Fruit fly (Drosophila melanogaster): Measurements from ENCODE around the gene CG33124.
A peak's percentile ranks its signal among the peaks of the same experiment; 100 is the strongest.

The CG33124 gene

DNA sequence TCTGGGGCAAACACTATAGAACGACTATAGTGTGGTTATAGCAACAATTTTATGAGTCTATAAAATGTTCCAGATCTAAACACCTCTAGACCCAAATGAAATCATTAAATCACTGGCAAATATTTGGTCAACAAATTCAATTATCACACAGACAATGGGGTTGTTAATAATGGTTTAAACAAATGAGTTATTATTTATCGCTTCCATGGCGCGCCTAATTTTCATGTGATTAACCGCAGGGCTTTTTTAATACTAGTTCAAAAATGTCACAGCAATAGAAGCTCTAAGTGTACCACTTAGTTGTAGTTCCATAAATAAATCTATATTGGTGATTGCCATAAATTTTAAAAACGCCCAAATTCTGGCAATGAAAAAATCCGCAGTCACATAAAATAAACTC, at the start of gene CG33124:
TSS of gene CG33124 (minus strand) at position 101 of the 400 bp plus-strand sequence.
- no peak for TF ChIP-seq insv (optimal IDR thresholded peaks at IDR 0.05)
- no peak for TF ChIP-seq Sin3A (optimal IDR thresholded peaks at IDR 0.05)
- no peak for TF ChIP-seq ttk (optimal IDR thresholded peaks at IDR 0.05)
- no peak for TF ChIP-seq Myc (optimal IDR thresholded peaks at IDR 0.05)

DNA sequence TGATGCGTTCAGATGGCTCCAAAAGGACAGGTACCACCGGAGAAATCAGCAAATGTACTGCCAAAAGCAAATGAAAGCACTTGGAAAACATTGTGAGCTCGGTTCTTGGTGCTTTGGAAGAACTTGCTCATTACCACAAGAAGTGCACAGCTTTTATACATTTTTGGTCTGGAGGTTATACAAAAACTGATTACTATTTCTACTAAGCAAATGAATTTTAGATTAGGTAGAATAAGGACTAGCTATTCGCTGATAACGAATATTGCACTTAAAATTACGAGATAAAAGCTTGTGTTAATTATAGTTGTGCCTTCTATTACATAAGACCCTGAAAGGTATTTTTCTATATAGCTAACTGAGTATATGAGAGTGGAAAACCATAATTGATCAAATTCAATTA, 46.0 kb upstream of the CG33124 start, which contains the start of gene Send1:
TSS of gene Send1 (minus strand) at position 101 of the 400 bp plus-strand sequence.
- no peak for TF ChIP-seq insv (optimal IDR thresholded peaks at IDR 0.05)
- no peak for TF ChIP-seq h (optimal IDR thresholded peaks at IDR 0.05)
- TF ChIP-seq Sin3A (optimal IDR thresholded peaks at IDR 0.05) = no peak
- TF ChIP-seq psq (optimal IDR thresholded peaks at IDR 0.05) = no peak
- no peak for TF ChIP-seq Myc (optimal IDR thresholded peaks at IDR 0.05)
- no peak for TF ChIP-seq ttk (optimal IDR thresholded peaks at IDR 0.05)

DNA sequence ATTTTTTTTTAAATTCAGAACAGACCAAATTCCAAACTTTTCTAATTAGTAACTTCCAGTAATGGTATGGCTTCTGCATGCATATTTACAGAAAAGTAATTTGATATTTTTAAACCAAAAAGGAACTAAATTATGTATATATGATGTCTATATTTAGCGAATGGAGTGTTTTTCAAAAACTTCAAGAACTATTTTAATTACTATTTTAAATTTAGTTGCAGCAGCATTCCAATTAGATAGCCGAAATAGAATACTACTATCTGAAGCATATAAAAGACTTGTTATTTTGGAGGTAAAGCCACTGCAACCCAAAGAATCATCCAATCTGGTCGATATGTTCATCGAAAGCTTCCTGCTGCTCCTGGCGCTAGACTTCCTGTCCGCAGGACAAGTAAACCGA, 43.8 kb upstream of the CG33124 start, which contains the start of gene CG17234:
TSS of gene CG17234 (plus strand) at position 301 of the 400 bp plus-strand sequence.
- TF ChIP-seq psq (optimal IDR thresholded peaks at IDR 0.05) (no peak), ttk (optimal IDR thresholded peaks at IDR 0.05) (no peak), h (optimal IDR thresholded peaks at IDR 0.05) (no peak), Myc (optimal IDR thresholded peaks at IDR 0.05) (no peak)

DNA sequence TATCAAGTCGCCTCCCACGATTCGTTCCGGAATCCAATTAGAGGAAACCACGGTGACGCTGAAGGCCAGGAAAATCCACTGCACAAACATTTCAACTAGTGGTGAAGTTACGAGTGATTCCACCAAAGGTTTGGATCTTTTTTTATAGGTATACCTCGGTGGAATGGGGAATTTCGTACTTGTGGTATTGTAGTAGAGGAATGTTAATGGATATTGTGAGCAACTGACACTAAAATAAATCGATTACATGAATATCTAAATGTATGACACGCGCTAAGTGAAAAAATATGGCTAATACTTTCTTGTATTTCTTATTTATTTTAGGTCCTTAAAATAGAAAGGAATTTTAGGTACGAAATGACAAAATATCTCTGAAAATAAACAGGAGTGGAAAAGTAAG, 43.3 kb upstream of the CG33124 start, which contains the start of gene CG17239:
TSS of gene CG17239 (minus strand) at position 101 of the 400 bp plus-strand sequence.
- TF ChIP-seq psq (optimal IDR thresholded peaks at IDR 0.05) (no peak), h (optimal IDR thresholded peaks at IDR 0.05) (no peak), Myc (optimal IDR thresholded peaks at IDR 0.05) (no peak)

DNA sequence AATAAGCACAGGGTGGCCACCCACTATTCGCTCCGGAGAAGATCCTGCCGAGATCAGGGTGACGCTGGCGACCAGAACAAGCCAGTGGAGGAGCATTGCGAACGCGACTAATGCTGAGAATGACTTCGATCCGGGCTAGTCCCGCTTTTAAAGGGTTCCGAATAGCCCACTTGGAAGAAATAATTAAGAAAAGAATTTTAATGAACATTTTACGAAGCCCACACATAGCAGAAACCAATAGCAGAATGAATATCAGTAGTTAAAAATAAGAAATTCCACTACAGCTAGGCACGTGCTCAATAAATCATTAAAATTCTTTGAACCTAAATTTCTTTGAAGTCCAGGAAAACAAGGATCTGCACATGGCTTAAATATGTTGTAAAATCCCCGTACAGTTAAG, 42.3 kb upstream of the CG33124 start, which contains the start of gene Ser12:
TSS of gene Ser12 (minus strand) at position 101 of the 400 bp plus-strand sequence.
- no peak for TF ChIP-seq h (optimal IDR thresholded peaks at IDR 0.05)
- TF ChIP-seq ttk (optimal IDR thresholded peaks at IDR 0.05) = no peak
- no peak for TF ChIP-seq insv (optimal IDR thresholded peaks at IDR 0.05)
- no peak for TF ChIP-seq psq (optimal IDR thresholded peaks at IDR 0.05)
- no peak for TF ChIP-seq Sin3A (optimal IDR thresholded peaks at IDR 0.05)
- TF ChIP-seq Myc (optimal IDR thresholded peaks at IDR 0.05) = no peak

DNA sequence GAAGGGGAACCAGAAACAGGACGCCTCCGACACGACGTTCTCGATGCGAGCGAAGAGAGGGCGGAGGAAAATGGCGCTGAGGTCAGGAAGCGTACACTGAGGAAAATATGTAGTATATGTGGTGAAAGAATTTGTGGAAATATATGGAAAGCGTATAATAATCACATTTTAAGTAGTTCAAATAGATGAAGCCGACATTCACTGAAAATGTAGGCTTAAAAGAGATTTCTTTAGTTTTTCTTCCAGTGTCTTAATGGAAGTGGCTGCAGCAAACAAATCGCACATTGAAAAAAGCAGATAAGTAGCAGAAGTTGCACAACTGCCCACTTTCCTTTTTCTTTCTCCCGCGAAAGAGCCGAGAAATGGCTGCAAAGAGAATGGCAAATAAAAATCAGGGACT, 40.7 kb upstream of the CG33124 start:
- TF ChIP-seq Sin3A (optimal IDR thresholded peaks at IDR 0.05) (no peak), h (optimal IDR thresholded peaks at IDR 0.05) (no peak), psq (optimal IDR thresholded peaks at IDR 0.05) (no peak), ttk (optimal IDR thresholded peaks at IDR 0.05) (no peak), insv (optimal IDR thresholded peaks at IDR 0.05) (no peak), Myc (optimal IDR thresholded peaks at IDR 0.05) (no peak)

DNA sequence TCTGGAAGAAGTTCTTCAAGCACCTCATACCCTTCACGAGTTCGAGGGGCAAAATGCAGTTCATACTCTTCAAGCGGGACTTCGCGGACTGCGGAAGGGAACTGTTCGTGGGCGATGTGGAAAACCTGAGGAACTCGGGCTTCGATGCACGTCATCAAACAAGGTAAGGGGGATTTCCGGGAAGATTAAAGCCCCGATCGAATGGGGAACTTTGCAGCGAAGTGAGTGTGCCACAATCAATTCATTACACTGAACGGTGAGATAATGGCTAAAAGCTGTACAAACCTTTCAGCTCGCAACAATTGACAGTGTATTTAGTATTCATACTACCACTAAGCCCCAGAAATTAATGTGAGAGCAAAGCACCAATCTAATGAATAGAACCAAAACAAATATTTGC, 33.9 kb upstream of the CG33124 start:
- TF ChIP-seq psq (optimal IDR thresholded peaks at IDR 0.05) (no peak), h (optimal IDR thresholded peaks at IDR 0.05) (no peak), insv (optimal IDR thresholded peaks at IDR 0.05) (no peak), Sin3A (optimal IDR thresholded peaks at IDR 0.05) (no peak), ttk (optimal IDR thresholded peaks at IDR 0.05) (no peak), Myc (optimal IDR thresholded peaks at IDR 0.05) (no peak)

DNA sequence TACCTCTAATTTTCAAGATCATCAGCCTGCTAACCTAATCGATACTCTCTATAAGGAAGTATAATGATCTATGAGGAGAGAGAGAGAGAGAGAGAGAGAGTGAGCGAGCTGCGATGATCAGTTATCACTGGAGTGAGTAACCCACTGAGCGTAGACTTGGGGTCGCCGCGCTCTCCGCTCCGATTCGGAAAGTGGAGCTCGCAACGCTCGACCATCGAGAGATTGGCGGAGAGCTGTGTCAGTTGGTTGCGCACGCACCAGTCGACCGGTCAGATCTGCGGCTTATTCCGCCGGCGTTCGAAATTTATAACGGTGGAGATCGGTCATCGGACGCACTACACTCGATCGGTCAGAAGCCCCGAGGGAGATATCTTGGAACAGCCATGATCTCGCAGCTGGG, 33.2 kb upstream of the CG33124 start, which contains the start of gene CG4267:
TSS of gene CG4267 (plus strand) at position 240 of the 400 bp plus-strand sequence.
- TF ChIP-seq Myc (optimal IDR thresholded peaks at IDR 0.05) (no peak), ttk (optimal IDR thresholded peaks at IDR 0.05) (no peak), insv (optimal IDR thresholded peaks at IDR 0.05) (no peak), Sin3A (optimal IDR thresholded peaks at IDR 0.05) (no peak), h (optimal IDR thresholded peaks at IDR 0.05) (no peak), psq (optimal IDR thresholded peaks at IDR 0.05) (no peak)

DNA sequence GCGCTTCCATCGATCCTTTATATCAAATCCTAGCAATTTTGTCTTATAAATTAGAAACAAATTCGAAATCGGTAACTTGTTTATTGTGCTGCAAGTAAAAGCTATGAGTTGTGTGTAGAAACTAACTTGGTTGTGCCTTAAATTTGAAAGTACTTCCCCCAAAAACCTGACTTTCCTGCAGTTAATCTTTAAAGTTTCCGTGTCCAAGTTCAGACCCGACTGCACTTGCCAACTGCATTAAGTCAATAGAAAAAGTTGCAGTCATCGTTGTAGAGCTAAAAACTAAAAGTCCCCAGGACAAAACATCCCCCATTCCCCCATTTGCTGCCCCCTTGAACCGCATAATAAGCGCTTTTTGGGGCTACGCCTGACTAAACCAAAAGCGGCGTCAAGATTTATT, 31.6 kb upstream of the CG33124 start, which contains the start of gene Tengl1:
TSS of gene Tengl1 (minus strand) at position 101 of the 400 bp plus-strand sequence.
- TF ChIP-seq h (optimal IDR thresholded peaks at IDR 0.05) = no peak
- TF ChIP-seq ttk (optimal IDR thresholded peaks at IDR 0.05) = no peak
- no peak for TF ChIP-seq psq (optimal IDR thresholded peaks at IDR 0.05)
- TF ChIP-seq Myc (optimal IDR thresholded peaks at IDR 0.05) = no peak
- no peak for TF ChIP-seq Sin3A (optimal IDR thresholded peaks at IDR 0.05)
- TF ChIP-seq insv (optimal IDR thresholded peaks at IDR 0.05) = no peak

DNA sequence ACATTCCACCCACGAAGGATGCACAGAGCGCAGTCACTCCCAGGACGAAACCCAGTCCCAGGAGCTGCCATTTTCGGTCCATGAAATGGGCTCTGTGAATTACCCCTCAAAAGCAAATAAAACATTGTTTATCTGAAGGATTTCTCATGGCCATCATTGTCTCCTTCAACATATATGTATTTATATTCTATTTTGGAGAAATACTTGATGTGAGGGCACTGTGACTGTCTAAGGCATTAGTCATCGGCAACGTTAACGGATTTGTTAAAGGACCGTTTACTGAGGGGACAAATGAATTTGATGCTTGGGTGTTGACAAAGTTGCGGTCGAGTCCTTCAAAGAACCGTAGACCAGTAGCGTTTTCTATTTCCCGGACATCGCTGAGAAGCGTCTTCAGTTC, 30.4 kb upstream of the CG33124 start, which contains the start of gene Tengl2:
TSS of gene Tengl2 (minus strand) at position 101 of the 400 bp plus-strand sequence.
- no peak for TF ChIP-seq ttk (optimal IDR thresholded peaks at IDR 0.05)
- no peak for TF ChIP-seq psq (optimal IDR thresholded peaks at IDR 0.05)
- TF ChIP-seq Myc (optimal IDR thresholded peaks at IDR 0.05) = no peak
- TF ChIP-seq h (optimal IDR thresholded peaks at IDR 0.05) = no peak
- no peak for TF ChIP-seq insv (optimal IDR thresholded peaks at IDR 0.05)
- TF ChIP-seq Sin3A (optimal IDR thresholded peaks at IDR 0.05) = no peak

DNA sequence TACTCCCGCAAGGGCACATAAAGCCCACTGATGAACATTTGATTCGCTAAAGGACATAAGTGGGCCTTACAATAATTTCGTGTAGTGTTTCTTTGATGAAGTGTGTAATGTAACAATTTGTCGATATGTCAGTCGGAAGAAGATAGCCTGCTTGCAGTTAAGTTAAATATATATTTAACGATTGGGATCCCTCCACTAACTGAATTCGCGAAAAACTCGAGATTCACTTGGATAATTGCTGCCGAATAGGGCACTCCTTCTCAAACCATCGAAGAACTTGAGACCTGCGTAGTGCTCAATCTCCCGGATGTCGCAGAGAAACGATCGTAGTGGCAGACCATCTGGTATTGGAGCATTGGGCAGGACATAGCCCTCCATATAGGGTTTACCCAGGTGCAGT, 29.2 kb upstream of the CG33124 start, which contains the start of gene Tengl3:
TSS of gene Tengl3 (minus strand) at position 101 of the 400 bp plus-strand sequence.
- TF ChIP-seq insv (optimal IDR thresholded peaks at IDR 0.05) (no peak), Myc (optimal IDR thresholded peaks at IDR 0.05) (no peak), psq (optimal IDR thresholded peaks at IDR 0.05) (no peak), h (optimal IDR thresholded peaks at IDR 0.05) (no peak), ttk (optimal IDR thresholded peaks at IDR 0.05) (no peak)

DNA sequence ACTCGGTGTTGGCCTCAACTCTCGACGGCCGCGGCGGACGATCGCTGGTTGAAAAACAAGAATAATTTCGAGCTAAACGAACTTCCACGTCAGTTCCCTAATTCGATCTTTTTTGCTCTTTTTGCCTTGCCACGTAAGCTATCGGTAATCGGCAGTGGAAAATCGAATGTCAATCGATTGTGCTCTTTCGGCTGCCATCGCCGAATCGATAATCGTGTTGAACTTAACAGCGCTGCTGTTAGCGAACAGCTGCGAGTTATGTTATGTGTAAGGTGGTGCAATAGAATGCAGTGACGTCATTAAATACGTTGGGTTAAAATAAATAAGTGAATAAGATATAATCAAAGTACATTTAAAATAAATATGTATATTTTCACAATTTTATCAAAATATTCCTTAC, 27.8 kb upstream of the CG33124 start, which contains the start of gene Sec24CD:
TSS of gene Sec24CD (minus strand) at position 123 of the 400 bp plus-strand sequence.
- no peak for TF ChIP-seq ttk (optimal IDR thresholded peaks at IDR 0.05)
- TF ChIP-seq psq (optimal IDR thresholded peaks at IDR 0.05) = peak; percentile 28
- TF ChIP-seq h (optimal IDR thresholded peaks at IDR 0.05) = no peak
- no peak for TF ChIP-seq Myc (optimal IDR thresholded peaks at IDR 0.05)
